Fruit fly (Drosophila melanogaster) Kc167 (cell line): Measurements from ENCODE around the gene CG14960.

ENCODE experiments used
- Sin3A ChIP-seq: fragments of >200 bp; optimal IDR thresholded peaks from 2 replicates; lab custom pipeline; 2018; ENCODE audit warnings: missing external identifiers
- psq ChIP-seq: fragments of >200 bp; optimal IDR thresholded peaks from 2 replicates; lab custom pipeline; 2017; ENCODE audit warnings: missing external identifiers
- ttk ChIP-seq: sonication (Bioruptor generic); optimal IDR thresholded peaks from 2 replicates; lab custom pipeline; 2017; ENCODE audit warnings: missing external identifiers

DNA sequence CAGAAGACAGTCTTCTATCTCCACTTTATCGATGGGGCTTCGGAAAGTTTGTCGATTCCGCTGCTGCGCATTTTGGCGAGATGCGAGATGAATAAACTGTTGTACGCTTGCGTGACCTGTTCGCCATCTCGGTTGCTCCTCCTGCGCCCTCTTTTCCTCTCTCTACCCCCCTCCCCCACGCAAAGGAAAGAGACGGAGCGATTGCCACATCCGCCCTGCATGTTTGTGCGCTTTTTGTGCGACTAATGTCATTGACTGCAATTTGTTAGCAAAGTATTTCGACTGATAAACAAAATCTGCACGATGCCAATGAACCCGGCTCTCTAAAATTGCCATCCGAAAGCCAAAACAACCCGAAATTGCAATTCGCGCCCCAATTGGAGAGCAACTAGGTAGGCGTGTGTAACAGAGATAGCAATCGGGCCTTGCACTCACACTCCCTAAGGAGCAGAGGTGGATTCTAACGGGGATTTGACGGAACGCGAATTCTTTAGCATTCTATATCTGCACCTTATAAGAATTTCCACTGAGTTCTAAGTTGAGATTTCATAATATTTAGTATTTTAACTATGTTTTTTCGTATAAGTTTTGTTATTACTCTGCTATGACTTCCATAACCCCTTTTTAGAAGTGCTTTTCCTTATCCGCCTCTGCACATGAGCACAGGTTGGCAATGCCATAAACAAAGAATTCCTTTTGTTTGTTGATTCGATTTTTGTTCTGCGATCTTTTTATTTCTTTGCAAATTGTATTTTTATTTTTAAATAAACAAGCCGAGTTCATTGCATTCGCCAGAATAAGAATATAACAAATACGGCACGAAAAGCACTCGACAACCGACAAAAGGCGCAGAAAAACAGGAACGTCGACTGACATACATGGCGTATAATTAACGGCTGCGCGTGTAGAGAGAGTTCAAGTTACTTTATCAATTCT, 23.4 kb upstream of the CG14960 start, which contains the start of gene CG43389:
- TF ChIP-seq ttk (lab: Kevin White, UChicago) (no peak), psq (no peak), Sin3A (lab: Kevin White, UChicago) (no peak)
